Fruit fly (Drosophila melanogaster): ENCODE data around the gene CG9636.

- peak; percentile 11 for TF ChIP-seq CG11762 (GFP tag; optimal IDR thresholded peaks at IDR 0.05; ENCODE audit: insufficient read depth)
- TF ChIP-seq topi (GFP tag; optimal IDR thresholded peaks at IDR 0.05), result peak; percentile 67
- TF ChIP-seq Smox (GFP tag; optimal IDR thresholded peaks at IDR 0.05), result no peak
These were observed at the start of gene CG9636, which contains the start of the genes CG18749 and CG33722 for dm6 chr3R:8243720-8244119.
